Worm (Caenorhabditis elegans) whole organism, L3 larva: Measurements from ENCODE around the gene cutl-17.

ENCODE experiments used
- R02D3.7 ChIP-seq: fragments of 150-350 bp; optimal IDR thresholded peaks from 2 replicates; lab custom pipeline; 2014; ENCODE audit warnings: missing biosample characterization, missing genetic modification characterization
- aly-2 ChIP-seq: fragments of 150-350 bp; optimal IDR thresholded peaks from 2 replicates; lab custom pipeline; 2014; ENCODE audit warnings: missing biosample characterization, missing genetic modification characterization
- ama-1 ChIP-seq: fragments of 150-350 bp; optimal IDR thresholded peaks from 2 replicates; lab custom pipeline; 2018
- ceh-16 ChIP-seq: sonication (generic microtip); optimal IDR thresholded peaks from 2 replicates; lab custom pipeline; 2017; ENCODE audit warnings: missing biosample characterization, missing genetic modification characterization
- ceh-82 ChIP-seq: fragments of 150-350 bp; optimal IDR thresholded peaks from 2 replicates; lab custom pipeline; 2014; ENCODE audit warnings: missing biosample characterization, missing genetic modification characterization
- ceh-9 ChIP-seq: sonication (generic microtip); optimal IDR thresholded peaks from 2 replicates; lab custom pipeline; 2018; ENCODE audit warnings: missing biosample characterization, missing genetic modification characterization
- egl-27 ChIP-seq: sonication (generic microtip); optimal IDR thresholded peaks from 4 replicates; lab custom pipeline; 2017; ENCODE audit warnings: missing biosample characterization, missing genetic modification reagents, missing genetic modification characterization
- elt-2 ChIP-seq: sonication (generic microtip); optimal IDR thresholded peaks from 2 replicates; lab custom pipeline; 2016; ENCODE audit warnings: missing genetic modification reagents, mild to moderate bottlenecking, missing genetic modification characterization, missing compliant biosample characterization
- eor-1 ChIP-seq, 2 experiments: fragments of 150-350 bp; optimal IDR thresholded peaks; 2 replicates each; lab custom pipeline; 2014 to 2018; ENCODE audit warnings: missing biosample characterization in 2 of 2, missing genetic modification characterization in 2 of 2
- fkh-10 ChIP-seq: sonication (generic microtip); optimal IDR thresholded peaks from 2 replicates; lab custom pipeline; 2017; ENCODE audit warnings: missing biosample characterization, missing genetic modification reagents, missing genetic modification characterization
- fkh-2 ChIP-seq: fragments of 150-350 bp; optimal IDR thresholded peaks from 2 replicates; lab custom pipeline; 2014; ENCODE audit warnings: missing biosample characterization, missing genetic modification reagents, missing genetic modification characterization
- fos-1 ChIP-seq: fragments of 150-350 bp; optimal IDR thresholded peaks from 2 replicates; lab custom pipeline; 2014; ENCODE audit warnings: missing biosample characterization, missing genetic modification characterization
- jun-1 ChIP-seq: fragments of 150-350 bp; optimal IDR thresholded peaks from 2 replicates; lab custom pipeline; 2014; ENCODE audit warnings: missing biosample characterization, missing genetic modification reagents, missing genetic modification characterization
- lin-15B ChIP-seq: fragments of 150-350 bp; optimal IDR thresholded peaks from 2 replicates; lab custom pipeline; 2014; ENCODE audit warnings: missing biosample characterization, missing genetic modification characterization
- lsy-12 ChIP-seq: sonication (generic microtip); optimal IDR thresholded peaks from 2 replicates; lab custom pipeline; 2016; ENCODE audit warnings: mild to moderate bottlenecking, missing genetic modification characterization, missing compliant biosample characterization
- mdl-1 ChIP-seq: fragments of 150-350 bp; optimal IDR thresholded peaks from 2 replicates; lab custom pipeline; 2014; ENCODE audit warnings: missing biosample characterization, missing genetic modification characterization
- mml-1 ChIP-seq: fragments of 150-350 bp; sonication (generic microtip); optimal IDR thresholded peaks from 3 replicates; lab custom pipeline; 2014; ENCODE audit warnings: missing biosample characterization, missing genetic modification characterization
- nfya-1 ChIP-seq: sonication (generic microtip); optimal IDR thresholded peaks from 2 replicates; lab custom pipeline; 2017; ENCODE audit warnings: missing genetic modification characterization, mild to moderate bottlenecking, missing compliant biosample characterization, antibody characterized with exemption, moderate library complexity; ENCODE audit not compliant: insufficient read depth
- nhr-23 ChIP-seq: fragments of 150-350 bp; optimal IDR thresholded peaks from 2 replicates; lab custom pipeline; 2014; ENCODE audit warnings: missing biosample characterization, missing genetic modification reagents, missing genetic modification characterization
- nhr-237 ChIP-seq: fragments of 150-350 bp; optimal IDR thresholded peaks from 2 replicates; lab custom pipeline; 2014; ENCODE audit warnings: missing biosample characterization, missing genetic modification characterization
- nhr-25 ChIP-seq: sonication (generic microtip); optimal IDR thresholded peaks from 2 replicates; lab custom pipeline; 2017; ENCODE audit warnings: missing biosample characterization, missing genetic modification characterization
- nhr-28 ChIP-seq: fragments of 150-350 bp; optimal IDR thresholded peaks from 2 replicates; lab custom pipeline; 2014; ENCODE audit warnings: missing biosample characterization, missing genetic modification characterization
- nhr-43 ChIP-seq: sonication (generic microtip); optimal IDR thresholded peaks from 2 replicates; lab custom pipeline; 2016; ENCODE audit warnings: mild to moderate bottlenecking, missing genetic modification characterization, missing compliant biosample characterization; ENCODE audit not compliant: poor library complexity, severe bottlenecking
- nhr-67 ChIP-seq: fragments of 150-350 bp; optimal IDR thresholded peaks from 2 replicates; lab custom pipeline; 2014; ENCODE audit warnings: missing biosample characterization, missing genetic modification characterization
- pha-4 ChIP-seq: fragments of 150-350 bp; optimal IDR thresholded peaks from 2 replicates; lab custom pipeline; 2014; ENCODE audit warnings: missing biosample characterization, missing genetic modification reagents, missing genetic modification characterization
- pqm-1 ChIP-seq: fragments of 150-350 bp; optimal IDR thresholded peaks from 2 replicates; lab custom pipeline; 2017; ENCODE audit warnings: missing biosample characterization, missing genetic modification characterization, inconsistent platforms
- snpc-4 ChIP-seq: fragments of 150-350 bp; optimal IDR thresholded peaks from 2 replicates; lab custom pipeline; 2014; ENCODE audit warnings: missing biosample characterization, missing genetic modification characterization
- unc-39 ChIP-seq: sonication (generic microtip); optimal IDR thresholded peaks from 4 replicates; lab custom pipeline; 2017; ENCODE audit warnings: missing biosample characterization, missing genetic modification characterization
- unc-62 ChIP-seq: fragments of 150-350 bp; sonication (generic microtip); optimal IDR thresholded peaks from 4 replicates; lab custom pipeline; 2014; ENCODE audit warnings: missing biosample characterization, missing genetic modification reagents, missing genetic modification characterization
- zag-1 ChIP-seq: fragments of 150-350 bp; optimal IDR thresholded peaks from 2 replicates; lab custom pipeline; 2014; ENCODE audit warnings: missing biosample characterization, missing genetic modification characterization
- ztf-11 ChIP-seq: fragments of 150-350 bp; optimal IDR thresholded peaks from 2 replicates; lab custom pipeline; 2014; ENCODE audit warnings: missing biosample characterization, missing genetic modification characterization
- ztf-4 ChIP-seq: fragments of 150-350 bp; optimal IDR thresholded peaks from 2 replicates; lab custom pipeline; 2014; ENCODE audit warnings: missing biosample characterization, missing genetic modification characterization

The cutl-17 gene

ce11 chrIV:9457400-9457799 lies at the start of gene cutl-17:
Gene cutl-17 (minus strand): TSS chrIV:9457500.
- TF ChIP-seq ama-1 (lab: Kevin White, UChicago) (no peak), fkh-10 (GFP tag; lab: Kevin White, UChicago) (no peak), nhr-28 (tag; lab: Kevin White, UChicago) (no peak)

DNA sequence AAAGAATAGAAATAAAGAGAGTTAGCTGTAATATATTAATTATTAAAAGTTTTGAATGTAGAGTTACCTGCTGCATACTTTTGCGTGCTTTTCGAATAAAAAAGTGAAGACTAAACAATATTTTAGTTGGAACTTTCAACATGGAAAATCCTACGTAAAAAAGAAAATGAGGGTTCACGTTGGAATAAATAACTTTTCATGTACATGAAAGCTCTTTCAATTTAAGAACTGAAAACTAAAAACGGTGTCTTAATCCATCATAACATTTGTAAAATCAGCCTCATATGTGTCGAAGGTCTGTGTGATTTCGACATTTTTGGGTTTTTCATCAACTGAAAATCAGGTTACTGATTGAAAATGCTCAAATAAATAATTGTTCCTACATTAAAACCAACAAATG lies 49.0 kb upstream of the cutl-17 start, which contains the start of gene ttr-9:
TSS of gene ttr-9 (minus strand) at position 101 of the 400 bp plus-strand sequence.
- TF ChIP-seq eor-1 (tag; optimal IDR thresholded peaks at IDR 0.05; lab: Kevin White, UChicago) (no peak), ama-1 (lab: Kevin White, UChicago) (no peak)

- peak; percentile 52 for TF ChIP-seq elt-2 (tag; lab: Kevin White, UChicago)
- no peak for TF ChIP-seq egl-27 (tag; lab: Kevin White, UChicago)
Observed at ce11 chrIV:9500100-9500499, 42.8 kb upstream of the cutl-17 start, which contains the start of gene ugt-21. Gene ugt-21 (plus strand): TSS chrIV:9500311.

ce11 chrIV:9499636-9500035 lies 42.3 kb upstream of the cutl-17 start:
- TF ChIP-seq jun-1 (tag; lab: Kevin White, UChicago) (no peak), nhr-237 (tag; lab: Kevin White, UChicago) (no peak), ceh-82 (tag; lab: Kevin White, UChicago) (no peak), nhr-43 (no peak)
- TF ChIP-seq, all 47 proteins: peak for 0

DNA sequence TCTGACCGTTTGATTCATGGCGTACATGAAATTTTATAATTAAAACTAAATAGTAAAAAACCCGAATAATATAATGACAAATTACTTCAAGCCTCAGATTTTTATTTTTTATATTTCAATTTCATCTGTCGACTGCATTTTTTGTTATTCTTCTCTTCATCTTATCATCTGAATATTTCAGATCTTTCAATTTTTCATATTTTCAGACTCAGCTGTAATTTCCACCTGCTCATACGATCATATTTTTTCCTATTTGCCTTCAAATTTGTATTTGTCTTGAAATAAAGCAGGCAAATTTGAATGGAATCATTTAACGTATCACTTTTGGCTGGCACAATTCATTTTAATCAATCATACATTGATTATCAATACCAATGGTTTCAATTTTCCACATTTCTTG lies 40.8 kb upstream of the cutl-17 start, which contains the start of gene sru-4:
TSS of gene sru-4 (plus strand) at position 301 of the 400 bp plus-strand sequence.
- TF ChIP-seq nhr-25, result no peak
- no peak for TF ChIP-seq pha-4
- TF ChIP-seq nhr-23 (tag; lab: Kevin White, UChicago), result no peak
- no peak for TF ChIP-seq R02D3.7
- no peak for TF ChIP-seq eor-1 (tag; optimal IDR thresholded peaks at IDR 0.05; lab: Kevin White, UChicago)
- no peak for TF ChIP-seq unc-39 (tag; lab: Kevin White, UChicago)
- no peak for TF ChIP-seq ztf-11 (tag; lab: Kevin White, UChicago)
- no peak for TF ChIP-seq fkh-2 (tag; lab: Kevin White, UChicago)
- no peak for TF ChIP-seq nfya-1
- no peak for TF ChIP-seq elt-2 (tag; lab: Kevin White, UChicago)
- TF ChIP-seq nhr-28 (tag; lab: Kevin White, UChicago), result no peak
- TF ChIP-seq mdl-1, result no peak
- TF ChIP-seq unc-62 (GFP tag; lab: Kevin White, UChicago), result no peak
- no peak for TF ChIP-seq lin-15B
- no peak for TF ChIP-seq fkh-10 (GFP tag; lab: Kevin White, UChicago)

- TF ChIP-seq nfya-1 (no peak), lin-15B (no peak), lsy-12 (tag; lab: Kevin White, UChicago) (no peak), pha-4 (no peak), fkh-2 (tag; lab: Kevin White, UChicago) (no peak)
Observed at ce11 chrIV:9496306-9496705, 39.0 kb upstream of the cutl-17 start, which contains the start of gene sru-3. Gene sru-3 (plus strand): TSS chrIV:9496606.

DNA sequence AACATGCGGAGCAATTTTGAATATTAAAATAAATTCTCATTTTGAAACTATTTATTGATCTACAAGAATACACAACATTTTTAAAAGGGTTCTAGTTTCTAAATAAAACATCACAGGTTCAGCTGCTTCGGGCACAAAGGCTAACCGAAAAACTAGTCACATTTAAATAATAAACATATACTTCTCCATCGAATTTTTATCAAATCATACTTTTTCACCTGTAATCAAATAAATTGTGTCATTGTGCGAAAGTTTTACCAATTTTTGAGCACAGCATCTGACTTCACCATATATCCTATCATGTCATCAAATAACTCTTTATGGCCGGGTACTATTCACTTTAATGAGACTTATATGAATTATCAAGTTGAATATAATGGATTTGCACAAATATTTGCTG lies 33.0 kb upstream of the cutl-17 start, which contains the start of gene sru-6:
TSS of gene sru-6 (plus strand) at position 301 of the 400 bp plus-strand sequence.
- no peak for TF ChIP-seq fos-1 (tag; lab: Kevin White, UChicago)
- no peak for TF ChIP-seq nhr-67 (tag; lab: Kevin White, UChicago)
- TF ChIP-seq nhr-28 (tag; lab: Kevin White, UChicago), result no peak
- no peak for TF ChIP-seq ceh-16 (tag; lab: Kevin White, UChicago)
- TF ChIP-seq nhr-23 (tag; lab: Kevin White, UChicago), result no peak
- TF ChIP-seq ceh-9 (tag; lab: Kevin White, UChicago), result no peak
- no peak for TF ChIP-seq aly-2 (tag; lab: Kevin White, UChicago)
- no peak for TF ChIP-seq ztf-4 (tag; lab: Kevin White, UChicago)
- no peak for TF ChIP-seq pqm-1 (tag; lab: Kevin White, UChicago)
- TF ChIP-seq snpc-4 (tag; lab: Kevin White, UChicago), result no peak
- no peak for TF ChIP-seq mml-1 (tag; lab: Kevin White, UChicago)
- no peak for TF ChIP-seq zag-1
